Fruit fly (Drosophila melanogaster) whole organism, wandering third instar larva: ENCODE measurements around the gene bun.

Experiments used
- CrebA ChIP-seq: fragments of 200-800 bp; sonication (Bioruptor generic); optimal IDR thresholded peaks from 2 replicates; lab custom pipeline; 2016; ENCODE audit warnings: missing biosample characterization, mild to moderate bottlenecking, missing genetic modification characterization, borderline replicate concordance
- br ChIP-seq: fragments of 200-800 bp; sonication (Bioruptor generic); optimal IDR thresholded peaks from 2 replicates; lab custom pipeline; 2016; ENCODE audit warnings: missing biosample characterization, missing genetic modification characterization
- foxo ChIP-seq, 2 experiments: fragments of 200-800 bp; sonication (Bioruptor generic); optimal IDR thresholded peaks; 2 replicates in 1 of 2; 3 replicates in 1 of 2; lab custom pipeline; 2016 to 2017; ENCODE audit warnings: missing biosample characterization in 2 of 2, missing genetic modification characterization in 2 of 2
- psq ChIP-seq: fragments of 200-800 bp; sonication (Bioruptor generic); optimal IDR thresholded peaks from 3 replicates; lab custom pipeline; 2017; ENCODE audit warnings: missing biosample characterization, mild to moderate bottlenecking, missing genetic modification characterization, moderate library complexity

DNA sequence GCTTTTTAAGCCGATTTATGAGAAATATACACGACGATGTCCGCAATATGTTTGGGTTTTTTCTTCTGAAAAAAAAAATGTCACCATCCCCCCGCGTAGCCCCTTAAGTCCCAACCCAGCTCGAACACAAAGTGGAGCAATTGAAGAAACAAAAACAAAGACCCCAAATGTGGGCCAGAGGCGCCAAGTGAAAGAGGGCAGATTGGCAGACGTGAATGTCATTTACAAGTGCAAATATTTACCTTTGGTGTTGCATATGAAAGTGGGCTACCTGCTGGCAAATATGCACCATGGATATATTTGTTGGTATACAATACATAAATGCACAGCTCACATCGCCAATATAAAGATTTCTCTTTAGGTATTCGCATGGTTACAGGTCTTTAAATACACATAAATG, 135.7 kb downstream of the bun start:
- no peak for TF ChIP-seq CrebA (GFP tag; lab: Kevin White, UChicago)
- no peak for TF ChIP-seq psq (GFP tag; lab: Kevin White, UChicago)
- TF ChIP-seq foxo (GFP tag; optimal IDR thresholded peaks at IDR 0.05; lab: Kevin White, UChicago): no peak
- no peak for TF ChIP-seq br (GFP tag; lab: Kevin White, UChicago)
